Worm (Caenorhabditis elegans) whole organism, L1 larva: Measurements from ENCODE around the gene T22C8.6.
A peak's percentile ranks its signal among the peaks of the same experiment; 100 is the strongest.

Source experiments
- C04F5.9 ChIP-seq: sonication (generic microtip); optimal IDR thresholded peaks from 2 replicates; lab custom pipeline; 2016; ENCODE audit warnings: missing genetic modification characterization, missing compliant biosample characterization
- F16B12.6 ChIP-seq: fragments of 150-350 bp; optimal IDR thresholded peaks from 2 replicates; lab custom pipeline; 2014; ENCODE audit warnings: missing biosample characterization, missing genetic modification characterization
- aha-1 ChIP-seq: fragments of 150-350 bp; optimal IDR thresholded peaks from 2 replicates; lab custom pipeline; 2014; ENCODE audit warnings: missing biosample characterization, missing genetic modification characterization
- alr-1 ChIP-seq: fragments of 200-800 bp; sonication (Bioruptor generic); optimal IDR thresholded peaks from 2 replicates; lab custom pipeline; 2018; ENCODE audit warnings: borderline replicate concordance, mild to moderate bottlenecking, missing genetic modification characterization, missing compliant biosample characterization
- blmp-1 ChIP-seq: fragments of 150-350 bp; optimal IDR thresholded peaks from 2 replicates; lab custom pipeline; 2014; ENCODE audit warnings: missing biosample characterization, missing genetic modification characterization
- ceh-8 ChIP-seq: fragments of 200-800 bp; sonication (Bioruptor generic); optimal IDR thresholded peaks from 2 replicates; lab custom pipeline; 2018; ENCODE audit warnings: mild to moderate bottlenecking, missing genetic modification characterization, moderate library complexity, missing compliant biosample characterization
- ces-1 ChIP-seq: fragments of 150-350 bp; optimal IDR thresholded peaks from 2 replicates; lab custom pipeline; 2014; ENCODE audit warnings: missing biosample characterization, missing genetic modification reagents, missing genetic modification characterization
- efl-1 ChIP-seq, 4 experiments: fragments of 150-350 bp; optimal IDR thresholded peaks in 3 of 4; peaks in 1 of 4; 1 replicate in 1 of 4; 2 replicates in 3 of 4; lab custom pipeline; 2014; ENCODE audit warnings: missing biosample characterization in 2 of 4, missing genetic modification characterization in 2 of 4, missing genetic modification reagents in 2 of 4
- egl-13 ChIP-seq: sonication (generic microtip); optimal IDR thresholded peaks from 2 replicates; lab custom pipeline; 2016; ENCODE audit warnings: missing genotype, missing genetic modification reagents, missing genetic modification characterization, missing compliant biosample characterization
- elt-3 ChIP-seq, 6 experiments: fragments of 150-350 bp in 1 of 6; sonication (generic microtip); optimal IDR thresholded peaks; 2 replicates each; lab custom pipeline; 2017 to 2018; ENCODE audit warnings: missing biosample characterization in 6 of 6, missing genetic modification characterization in 6 of 6, inconsistent platforms in 1 of 6
- fkh-10 ChIP-seq: sonication (generic microtip); optimal IDR thresholded peaks from 2 replicates; lab custom pipeline; 2017; ENCODE audit warnings: missing biosample characterization, missing genetic modification reagents, missing genetic modification characterization
- hpl-2 ChIP-seq: fragments of 150-350 bp; optimal IDR thresholded peaks from 2 replicates; lab custom pipeline; 2014; ENCODE audit warnings: missing biosample characterization, missing genetic modification reagents, missing genetic modification characterization
- lin-13 ChIP-seq: fragments of 150-350 bp; optimal IDR thresholded peaks from 2 replicates; lab custom pipeline; 2014; ENCODE audit warnings: missing biosample characterization, missing genetic modification reagents, missing genetic modification characterization
- lin-14 ChIP-seq: fragments of 200-800 bp; sonication (Bioruptor generic); optimal IDR thresholded peaks from 2 replicates; lab custom pipeline; 2018; ENCODE audit warnings: mild to moderate bottlenecking, missing genetic modification characterization, moderate library complexity, missing compliant biosample characterization
- lin-15B ChIP-seq: fragments of 150-350 bp; sonication (generic microtip); optimal IDR thresholded peaks from 3 replicates; lab custom pipeline; 2014; ENCODE audit warnings: missing biosample characterization, missing genetic modification characterization
- lin-35 ChIP-seq, 2 experiments: fragments of 150-350 bp; optimal IDR thresholded peaks; 2 replicates each; lab custom pipeline; 2014; ENCODE audit warnings: missing biosample characterization in 2 of 2, missing genetic modification characterization in 2 of 2, missing genetic modification reagents in 2 of 2
- lin-39 ChIP-seq: fragments of 150-350 bp; optimal IDR thresholded peaks from 2 replicates; lab custom pipeline; 2014; ENCODE audit warnings: missing biosample characterization, missing genetic modification reagents, missing genetic modification characterization
- lsy-2 ChIP-seq, 2 experiments: fragments of 150-350 bp; optimal IDR thresholded peaks; 2 replicates each; lab custom pipeline; 2014; ENCODE audit warnings: missing biosample characterization in 2 of 2, missing genetic modification characterization in 2 of 2
- mdl-1 ChIP-seq, 2 experiments: fragments of 150-350 bp; optimal IDR thresholded peaks; 2 replicates each; lab custom pipeline; 2014 to 2017; ENCODE audit warnings: missing biosample characterization in 2 of 2, missing genetic modification characterization in 2 of 2, inconsistent platforms in 1 of 2
- mep-1 ChIP-seq: fragments of 150-350 bp; optimal IDR thresholded peaks from 2 replicates; lab custom pipeline; 2014; ENCODE audit warnings: missing biosample characterization, missing genetic modification characterization
- nhr-11 ChIP-seq: fragments of 150-350 bp; optimal IDR thresholded peaks from 2 replicates; lab custom pipeline; 2014; ENCODE audit warnings: missing biosample characterization, missing genetic modification characterization
- nhr-19 ChIP-seq: fragments of 200-800 bp; sonication (Bioruptor generic); conservative IDR thresholded peaks from 2 replicates; pipeline ENCODE4 v1.3.6; 2022; ENCODE audit warnings: missing genetic modification characterization, missing compliant biosample characterization
- nhr-237 ChIP-seq: fragments of 150-350 bp; optimal IDR thresholded peaks from 2 replicates; lab custom pipeline; 2014; ENCODE audit warnings: missing biosample characterization, missing genetic modification characterization
- nhr-28 ChIP-seq: fragments of 150-350 bp; optimal IDR thresholded peaks from 2 replicates; lab custom pipeline; 2014; ENCODE audit warnings: missing biosample characterization, missing genetic modification characterization
- nhr-71 ChIP-seq: sonication (generic microtip); optimal IDR thresholded peaks from 2 replicates; lab custom pipeline; 2016; ENCODE audit warnings: mild to moderate bottlenecking, missing genetic modification characterization, moderate library complexity, missing compliant biosample characterization
- nhr-84 ChIP-seq: sonication (generic microtip); optimal IDR thresholded peaks from 2 replicates; lab custom pipeline; 2017; ENCODE audit warnings: missing biosample characterization, missing genetic modification characterization
- nhr-85 ChIP-seq: sonication (generic microtip); peaks from one replicate; lab custom pipeline; 2016; ENCODE audit warnings: missing genetic modification characterization, inconsistent platforms, missing compliant biosample characterization
- rnt-1 ChIP-seq: sonication (generic microtip); optimal IDR thresholded peaks from 2 replicates; lab custom pipeline; 2016; ENCODE audit warnings: mild to moderate bottlenecking, missing genetic modification characterization, moderate library complexity, missing compliant biosample characterization
- skn-1 ChIP-seq: fragments of 150-350 bp; optimal IDR thresholded peaks from 2 replicates; lab custom pipeline; 2014; ENCODE audit warnings: missing biosample characterization, missing genetic modification characterization
- tlp-1 ChIP-seq: fragments of 150-350 bp; optimal IDR thresholded peaks from 2 replicates; lab custom pipeline; 2014; ENCODE audit warnings: missing biosample characterization, missing genetic modification characterization
- unc-130 ChIP-seq: fragments of 150-350 bp; optimal IDR thresholded peaks from 2 replicates; lab custom pipeline; 2017; ENCODE audit warnings: missing biosample characterization, missing genetic modification characterization, inconsistent platforms
- vab-15 ChIP-seq: sonication (generic microtip); optimal IDR thresholded peaks from 2 replicates; lab custom pipeline; 2017; ENCODE audit warnings: missing genotype, mild to moderate bottlenecking, missing genetic modification characterization, missing compliant biosample characterization
- zag-1 ChIP-seq: fragments of 150-350 bp; optimal IDR thresholded peaks from 2 replicates; lab custom pipeline; 2014; ENCODE audit warnings: missing biosample characterization, missing genetic modification characterization
- ztf-4 ChIP-seq: fragments of 150-350 bp; optimal IDR thresholded peaks from 2 replicates; lab custom pipeline; 2014; ENCODE audit warnings: missing biosample characterization, missing genetic modification characterization

The T22C8.6 gene

DNA sequence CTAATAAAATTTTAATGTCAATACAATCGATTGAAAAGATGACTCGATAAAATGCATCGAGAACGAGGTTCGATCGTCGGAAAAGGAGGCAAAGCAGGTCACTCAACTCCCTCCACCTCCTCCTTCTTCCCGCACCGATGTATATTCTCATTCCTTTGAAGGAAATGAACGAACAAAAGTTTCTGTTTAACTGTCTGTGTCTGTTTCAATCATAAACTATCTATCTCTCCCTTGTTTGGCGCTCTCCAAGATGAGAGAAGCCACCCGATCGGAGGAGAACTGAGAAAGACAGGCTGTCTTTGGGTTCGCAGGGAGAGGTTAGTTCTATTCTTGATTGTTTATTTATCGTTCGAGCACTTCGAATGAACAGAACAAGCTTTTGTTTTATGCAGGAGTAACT is 11.1 kb upstream of the T22C8.6 start, which contains the start of gene D2085.7:
Gene D2085.7, plus strand, starts transcription at position 251 of the 400 bp plus-strand sequence.
- TF ChIP-seq lin-35 (GFP tag; optimal IDR thresholded peaks at IDR 0.05; lab: Kevin White, UChicago) (peak in 1 of 2 experiments; percentile 4), nhr-85 (tag; lab: Kevin White, UChicago) (peak; percentile 57), elt-3 (tag; optimal IDR thresholded peaks at IDR 0.05; lab: Kevin White, UChicago) (peak in 1 of 6 experiments; percentile 11), tlp-1 (tag; lab: Kevin White, UChicago) (no peak), efl-1 (optimal IDR thresholded peaks at IDR 0.05; lab: Kevin White, UChicago) (no peak), efl-1 (GFP tag; optimal IDR thresholded peaks at IDR 0.05 in 1 of 2; lab: Kevin White, UChicago) (peak in 1 of 2 experiments; percentile 58), blmp-1 (tag; lab: Kevin White, UChicago) (peak; percentile 81), alr-1 (tag; lab: Kevin White, UChicago) (no peak), lin-14 (GFP tag; lab: Kevin White, UChicago) (peak; percentile 39)
- TF ChIP-seq, all 84 proteins: peak for 6

DNA sequence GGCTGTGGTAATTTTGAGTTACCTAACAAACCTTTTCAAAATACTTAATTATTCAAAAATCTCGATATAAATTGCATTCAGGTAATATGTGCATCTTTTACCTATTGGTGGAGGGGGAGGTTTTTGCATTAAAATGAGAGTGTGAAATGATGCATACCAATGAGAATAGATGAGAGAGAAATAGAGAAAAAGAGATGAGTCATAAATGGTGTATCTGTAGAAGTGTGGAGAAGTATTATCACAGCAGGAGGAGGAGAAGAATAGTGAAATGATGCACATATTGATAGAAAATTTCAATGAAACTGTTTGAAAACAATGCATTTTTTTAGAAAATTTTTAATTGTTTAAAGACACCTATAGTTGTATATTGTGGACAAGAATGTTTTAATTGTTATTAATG is 10.4 kb upstream of the T22C8.6 start:
- TF ChIP-seq mep-1 (tag; lab: Kevin White, UChicago), result peak; percentile 12
- no peak for TF ChIP-seq lin-15B (tag; lab: Kevin White, UChicago)
- peak; percentile 30 for TF ChIP-seq lin-14 (GFP tag; lab: Kevin White, UChicago)
- TF ChIP-seq ztf-4, result no peak
- no peak for TF ChIP-seq ceh-8 (GFP tag; lab: Kevin White, UChicago)
- TF ChIP-seq nhr-85 (tag; lab: Kevin White, UChicago), result peak; percentile 31
- TF ChIP-seq aha-1 (tag; lab: Kevin White, UChicago), result no peak
- TF ChIP-seq fkh-10 (GFP tag; lab: Kevin White, UChicago), result no peak
- TF ChIP-seq hpl-2 (GFP tag; lab: Kevin White, UChicago), result no peak
- no peak for TF ChIP-seq F16B12.6 (tag; lab: Kevin White, UChicago)
- no peak for TF ChIP-seq lin-13 (GFP tag; lab: Kevin White, UChicago)
- TF ChIP-seq nhr-84 (tag; lab: Kevin White, UChicago), result no peak
- no peak for TF ChIP-seq vab-15 (tag; lab: Kevin White, UChicago)
- no peak for TF ChIP-seq egl-13 (tag; lab: Kevin White, UChicago)
- no peak for TF ChIP-seq skn-1 (tag; lab: Kevin White, UChicago)
- TF ChIP-seq nhr-71 (tag; lab: Kevin White, UChicago), result no peak

DNA sequence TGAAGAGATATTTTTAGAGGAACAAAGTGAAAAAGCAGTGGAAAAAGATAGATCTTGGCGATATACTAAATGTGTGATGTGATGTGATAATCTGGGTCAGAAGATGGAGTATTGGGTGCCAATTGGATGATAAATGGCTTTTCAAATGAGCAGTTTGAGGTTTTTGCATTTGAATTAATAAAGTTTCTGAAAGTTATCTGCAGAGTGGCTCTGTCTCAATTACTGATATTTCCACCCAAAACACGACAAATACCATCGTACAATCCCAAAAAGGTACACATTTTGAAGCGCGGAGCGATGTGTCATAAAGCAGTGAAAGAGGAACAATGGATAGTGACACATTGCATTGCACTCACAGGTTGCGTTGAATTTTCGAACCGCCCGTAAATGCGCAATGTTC is 9.5 kb upstream of the T22C8.6 start:
- TF ChIP-seq unc-130 (tag; lab: Kevin White, UChicago) (no peak), zag-1 (tag; lab: Kevin White, UChicago) (no peak), lin-13 (GFP tag; lab: Kevin White, UChicago) (no peak), elt-3 (tag; optimal IDR thresholded peaks at IDR 0.05; lab: Kevin White, UChicago) (no peak), nhr-11 (tag; lab: Kevin White, UChicago) (no peak), nhr-237 (tag; lab: Kevin White, UChicago) (no peak), lsy-2 (tag; optimal IDR thresholded peaks at IDR 0.05; lab: Kevin White, UChicago) (no peak), rnt-1 (tag; lab: Kevin White, UChicago) (no peak), mdl-1 (tag; optimal IDR thresholded peaks at IDR 0.05; lab: Kevin White, UChicago) (no peak)

DNA sequence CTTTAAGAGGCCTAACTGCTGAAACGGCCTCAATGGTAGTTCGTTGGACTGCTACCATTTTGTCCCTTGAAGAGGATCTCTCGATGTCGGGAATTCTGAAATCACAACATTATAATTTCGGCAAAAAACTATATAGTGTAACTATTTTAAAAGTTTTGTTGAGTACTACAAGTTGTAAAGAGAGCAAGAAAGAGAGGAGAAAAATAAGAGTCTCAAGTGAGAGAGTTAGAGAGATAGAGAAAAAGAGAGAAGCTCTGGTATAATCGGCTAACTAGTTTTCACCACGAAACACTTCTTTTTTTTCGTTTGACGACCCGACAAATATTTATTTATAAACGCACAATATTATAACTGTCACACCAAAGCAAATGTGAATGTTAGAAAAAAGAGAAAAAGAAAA is 7.5 kb upstream of the T22C8.6 start, which contains the start of gene vab-9:
Gene vab-9, minus strand, starts transcription at position 101 of the 400 bp plus-strand sequence.
- TF ChIP-seq nhr-19 (GFP tag; lab: Robert Waterston, UW), result no peak
- TF ChIP-seq C04F5.9, result no peak
- no peak for TF ChIP-seq efl-1 (optimal IDR thresholded peaks at IDR 0.05; lab: Kevin White, UChicago)
- peak in 1 of 2 experiments; percentile 39 for TF ChIP-seq efl-1 (GFP tag; optimal IDR thresholded peaks at IDR 0.05 in 1 of 2; lab: Kevin White, UChicago)
- no peak for TF ChIP-seq F16B12.6 (tag; lab: Kevin White, UChicago)
- no peak for TF ChIP-seq ces-1
- TF ChIP-seq lsy-2 (tag; optimal IDR thresholded peaks at IDR 0.05; lab: Kevin White, UChicago), result no peak
- TF ChIP-seq nhr-28, result no peak

DNA sequence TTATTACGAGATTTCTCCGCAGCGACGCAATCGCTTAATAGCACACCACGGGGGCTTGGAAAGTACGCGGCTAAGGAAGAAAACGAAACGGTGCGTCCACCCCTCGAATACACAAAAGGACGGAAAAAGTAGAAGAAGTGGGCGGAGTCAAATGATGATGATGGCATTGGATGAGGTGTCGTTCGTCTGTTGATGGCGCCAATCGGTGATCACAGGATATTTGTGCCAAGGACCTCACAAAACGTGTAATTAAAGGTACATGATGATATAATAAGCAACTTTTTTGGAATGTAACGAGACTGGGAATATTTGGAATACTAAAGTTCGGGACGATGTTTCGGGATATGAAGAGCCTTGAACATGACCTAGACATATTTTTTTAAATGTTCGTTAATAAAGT is 4.3 kb upstream of the T22C8.6 start, which contains the start of gene cutl-12:
Gene cutl-12, minus strand, starts transcription at position 101 of the 400 bp plus-strand sequence.
- TF ChIP-seq lin-35 (GFP tag; optimal IDR thresholded peaks at IDR 0.05; lab: Kevin White, UChicago) (no peak), blmp-1 (tag; lab: Kevin White, UChicago) (peak; percentile 24), lin-39 (tag; lab: Kevin White, UChicago) (no peak)
